Fruit fly (Drosophila melanogaster) whole organism, adult: ENCODE data around the gene CG11583.

Experiments
- CG11617 ChIP-seq: fragments of 200-800 bp; sonication (Bioruptor generic); optimal IDR thresholded peaks from 2 replicates; lab custom pipeline; 2017; ENCODE audit warnings: mild to moderate bottlenecking, missing biosample characterization, missing genetic modification reagents, missing genetic modification characterization
- CG12768 ChIP-seq: fragments of 200-800 bp; sonication (Bioruptor generic); optimal IDR thresholded peaks from 2 replicates; lab custom pipeline; 2017; ENCODE audit warnings: missing biosample characterization, missing genetic modification characterization, mild to moderate bottlenecking, moderate library complexity, missing genetic modification reagents
- CG14711 ChIP-seq: fragments of 200-800 bp; sonication (Bioruptor generic); optimal IDR thresholded peaks from 2 replicates; lab custom pipeline; 2018; ENCODE audit warnings: missing biosample characterization, mild to moderate bottlenecking, missing genetic modification characterization, moderate library complexity
- CG1620 ChIP-seq: fragments of 200-800 bp; sonication (Bioruptor generic); optimal IDR thresholded peaks from 2 replicates; lab custom pipeline; 2016; ENCODE audit warnings: missing biosample characterization, missing genetic modification characterization
- CG33017 ChIP-seq: fragments of 200-800 bp; sonication (Bioruptor generic); optimal IDR thresholded peaks from 2 replicates; lab custom pipeline; 2018; ENCODE audit warnings: missing biosample characterization, mild to moderate bottlenecking, missing genetic modification characterization, moderate library complexity
- CG5204 ChIP-seq: fragments of 200-800 bp; sonication (Bioruptor generic); optimal IDR thresholded peaks from 2 replicates; lab custom pipeline; 2016; ENCODE audit warnings: missing biosample characterization, missing genetic modification characterization
- CG7045 ChIP-seq: fragments of 200-800 bp; sonication (Bioruptor generic); optimal IDR thresholded peaks from 2 replicates; lab custom pipeline; 2017; ENCODE audit warnings: missing biosample characterization, mild to moderate bottlenecking, missing genetic modification characterization
- CG7101 ChIP-seq: fragments of 200-800 bp; sonication (Bioruptor generic); optimal IDR thresholded peaks from 2 replicates; lab custom pipeline; 2018; ENCODE audit warnings: missing biosample characterization, mild to moderate bottlenecking, missing genetic modification characterization, moderate library complexity
- Clk ChIP-seq: fragments of 200-800 bp; sonication (Bioruptor generic); optimal IDR thresholded peaks from 2 replicates; lab custom pipeline; 2017; ENCODE audit warnings: missing biosample characterization, missing genetic modification characterization
- Crg-1 ChIP-seq: fragments of 200-800 bp; sonication (Bioruptor generic); optimal IDR thresholded peaks from 2 replicates; lab custom pipeline; 2016; ENCODE audit warnings: missing biosample characterization, missing genetic modification characterization
- Hr96 ChIP-seq: fragments of 200-800 bp; sonication (Bioruptor generic); optimal IDR thresholded peaks from 2 replicates; lab custom pipeline; 2016; ENCODE audit warnings: missing biosample characterization, missing genetic modification characterization
- Mnt ChIP-seq: fragments of 200-800 bp; sonication (Bioruptor generic); optimal IDR thresholded peaks from 2 replicates; lab custom pipeline; 2016; ENCODE audit warnings: missing biosample characterization, mild to moderate bottlenecking, missing genetic modification characterization
- bab1 ChIP-seq: fragments of 200-800 bp; sonication (Bioruptor generic); optimal IDR thresholded peaks from 3 replicates; lab custom pipeline; 2019; ENCODE audit warnings: missing biosample characterization, mild to moderate bottlenecking, missing genetic modification characterization, moderate library complexity
- cic ChIP-seq: fragments of 200-800 bp; sonication (Bioruptor generic); optimal IDR thresholded peaks from 2 replicates; lab custom pipeline; 2017; ENCODE audit warnings: missing biosample characterization, mild to moderate bottlenecking, missing genetic modification characterization, moderate library complexity
- cnc ChIP-seq, 2 experiments: fragments of >200 bp; optimal IDR thresholded peaks; 2 replicates each; lab custom pipeline; 2017
- kay ChIP-seq: fragments of 200-800 bp; sonication (Bioruptor generic); peaks from one replicate; lab custom pipeline; 2016; ENCODE audit warnings: missing biosample characterization, missing genetic modification characterization, borderline replicate concordance
- ovo ChIP-seq: fragments of 200-800 bp; sonication (Bioruptor generic); optimal IDR thresholded peaks from 2 replicates; lab custom pipeline; 2016; ENCODE audit warnings: missing biosample characterization, missing genetic modification characterization
- pad ChIP-seq: fragments of 200-800 bp; sonication (Bioruptor generic); optimal IDR thresholded peaks from 3 replicates; lab custom pipeline; 2017; ENCODE audit warnings: missing biosample characterization, missing genetic modification characterization, mild to moderate bottlenecking, moderate library complexity, missing genetic modification reagents
- tj ChIP-seq: fragments of 200-800 bp; sonication (Bioruptor generic); optimal IDR thresholded peaks from 3 replicates; lab custom pipeline; 2017; ENCODE audit warnings: missing biosample characterization, mild to moderate bottlenecking, missing genetic modification characterization, moderate library complexity
- toe ChIP-seq: fragments of 200-800 bp; sonication (Bioruptor generic); optimal IDR thresholded peaks from 2 replicates; lab custom pipeline; 2016; ENCODE audit warnings: missing biosample characterization, missing genetic modification characterization

Gene CG11583

dm6 chr3L:4259102-4259558, 23.5 kb downstream of the CG11583 start, which contains the start of the genes CG15011 and CG1309:
CG15011 (minus strand) TSS chr3L:4259152.
CG1309 (plus strand) TSS chr3L:4259430.
- TF ChIP-seq Clk (GFP tag; lab: Kevin White, UChicago) (peak; percentile 64), CG11617 (GFP tag; lab: Kevin White, UChicago) (peak; percentile 86), tj (peak; percentile 60), Crg-1 (peak; percentile 87), cic (GFP tag; lab: Kevin White, UChicago) (peak; percentile 31), Mnt (peak; percentile 72), CG14711 (peak; percentile 75), toe (peak; percentile 93), kay (GFP tag; lab: Kevin White, UChicago) (no peak), cnc (optimal IDR thresholded peaks at IDR 0.05; lab: Kevin White, UChicago) (no peak), CG7101 (tag; lab: Kevin White, UChicago) (peak; percentile 84), bab1 (GFP tag; lab: Kevin White, UChicago) (peak; percentile 87), CG33017 (tag; lab: Kevin White, UChicago) (peak; percentile 76), Hr96 (GFP tag; lab: Kevin White, UChicago) (peak; percentile 81), CG1620 (GFP tag; lab: Kevin White, UChicago) (peak; percentile 85), pad (peak; percentile 66), ovo (peak; percentile 33), CG5204 (GFP tag; lab: Kevin White, UChicago) (no peak), CG7045 (peak; percentile 74), CG12768 (GFP tag; lab: Kevin White, UChicago) (peak; percentile 81)

dm6 chr3L:4254301-4254834, 28.2 kb downstream of the CG11583 start, which contains the start of the genes ago and CG1265:
ago (minus strand) TSS chr3L:4254306.
CG1265 (plus strand) TSS chr3L:4254776.
- TF ChIP-seq Clk (GFP tag; lab: Kevin White, UChicago) (no peak), kay (GFP tag; lab: Kevin White, UChicago) (no peak), cic (GFP tag; lab: Kevin White, UChicago) (no peak), Hr96 (GFP tag; lab: Kevin White, UChicago) (no peak), bab1 (GFP tag; lab: Kevin White, UChicago) (peak; percentile 40), CG33017 (tag; lab: Kevin White, UChicago) (peak; percentile 42), cnc (optimal IDR thresholded peaks at IDR 0.05; lab: Kevin White, UChicago) (no peak), CG14711 (peak; percentile 64), pad (peak; percentile 44), Crg-1 (peak; percentile 25), CG11617 (GFP tag; lab: Kevin White, UChicago) (peak; percentile 59), CG1620 (GFP tag; lab: Kevin White, UChicago) (peak; percentile 19), Mnt (no peak), ovo (peak; percentile 5), CG7101 (tag; lab: Kevin White, UChicago) (peak; percentile 73), CG7045 (peak; percentile 50), CG12768 (GFP tag; lab: Kevin White, UChicago) (no peak), toe (peak; percentile 41), tj (peak; percentile 35), CG5204 (GFP tag; lab: Kevin White, UChicago) (no peak)

DNA sequence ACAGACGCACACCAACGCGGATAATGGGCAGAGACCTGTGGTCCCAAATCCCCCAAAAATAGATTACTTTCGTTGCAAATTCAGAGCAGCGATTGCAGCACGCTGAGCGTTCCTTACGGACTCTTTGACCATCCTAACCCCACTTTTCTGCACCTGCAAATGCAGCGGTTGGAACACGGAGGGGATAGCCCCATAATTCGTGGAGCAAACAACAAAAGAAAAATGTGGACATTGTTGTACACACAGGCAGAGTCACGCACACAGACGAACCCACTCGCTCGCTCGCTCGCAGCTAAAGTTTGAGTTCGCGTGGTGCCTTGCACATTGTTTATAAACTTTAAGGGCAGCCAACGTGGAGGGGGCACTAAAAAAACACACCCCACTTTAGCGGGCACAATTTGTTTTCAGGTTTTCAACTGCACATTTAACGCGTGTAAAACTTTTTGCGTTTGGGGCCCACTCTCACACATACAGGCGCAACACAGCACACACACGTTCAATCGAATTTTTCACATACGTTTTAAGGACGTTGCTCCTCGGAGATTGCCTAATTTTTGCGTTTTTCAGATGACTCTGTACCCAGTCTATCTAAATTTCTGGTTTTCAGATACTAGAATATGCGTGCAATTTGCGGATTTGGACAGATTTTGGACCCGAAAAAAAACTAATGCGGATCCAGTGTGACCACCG, 28.9 kb downstream of the CG11583 start:
- TF ChIP-seq Mnt, result peak; percentile 79
- TF ChIP-seq CG5204 (GFP tag; lab: Kevin White, UChicago), result no peak
- TF ChIP-seq pad, result peak; percentile 35
- peak; percentile 4 for TF ChIP-seq cic (GFP tag; lab: Kevin White, UChicago)
- TF ChIP-seq Clk (GFP tag; lab: Kevin White, UChicago), result no peak
- TF ChIP-seq CG7101 (tag; lab: Kevin White, UChicago), result no peak
- TF ChIP-seq ovo, result no peak

dm6 chr3L:4252862-4253610, 29.6 kb downstream of the CG11583 start:
- no peak for TF ChIP-seq Clk (GFP tag; lab: Kevin White, UChicago)
- no peak for TF ChIP-seq pad
- TF ChIP-seq CG33017 (tag; lab: Kevin White, UChicago), result no peak
- no peak for TF ChIP-seq CG7101 (tag; lab: Kevin White, UChicago)
- no peak for TF ChIP-seq CG14711
- no peak for TF ChIP-seq Crg-1

DNA sequence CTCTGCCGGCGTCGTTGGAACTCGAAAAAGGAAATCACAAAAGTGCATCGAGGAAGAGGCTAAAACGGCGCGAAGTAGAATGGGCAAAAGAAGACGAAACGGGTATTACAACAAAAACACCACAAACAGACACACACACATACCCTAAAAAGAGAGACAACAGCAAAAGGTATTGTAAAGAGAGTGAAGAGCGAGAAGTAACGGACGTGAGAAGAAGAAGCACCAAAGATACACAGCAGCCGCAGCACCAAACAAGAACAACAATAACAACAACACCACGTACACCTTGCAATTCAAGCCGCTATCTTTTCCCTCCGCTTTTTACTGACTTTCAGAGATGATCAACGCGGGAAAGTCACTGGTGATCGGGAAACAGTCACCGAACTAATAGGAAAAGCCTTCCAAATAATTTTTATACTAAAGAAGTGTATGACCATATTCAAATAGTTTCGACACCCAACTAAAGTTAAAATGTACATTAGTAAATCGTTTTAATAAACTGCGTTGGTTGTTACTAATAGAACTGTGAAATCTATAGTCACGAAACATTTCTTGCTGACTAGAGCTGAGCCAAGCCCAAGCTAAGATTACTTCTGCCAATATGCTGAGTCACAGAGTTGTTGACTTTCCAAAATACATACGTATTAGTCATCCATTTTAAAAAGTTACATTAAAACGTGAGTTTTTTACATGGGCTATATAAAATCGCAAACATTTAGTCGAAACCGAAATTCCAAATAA, 30.3 kb downstream of the CG11583 start:
- TF ChIP-seq Crg-1 (no peak), bab1 (GFP tag; lab: Kevin White, UChicago) (no peak), ovo (peak; percentile 92), cnc (optimal IDR thresholded peaks at IDR 0.05; lab: Kevin White, UChicago) (peak in 1 of 2 experiments; percentile 43)
